Fruit fly (Drosophila melanogaster): ENCODE measurements around the gene CG11601.

Gene CG11601

DNA sequence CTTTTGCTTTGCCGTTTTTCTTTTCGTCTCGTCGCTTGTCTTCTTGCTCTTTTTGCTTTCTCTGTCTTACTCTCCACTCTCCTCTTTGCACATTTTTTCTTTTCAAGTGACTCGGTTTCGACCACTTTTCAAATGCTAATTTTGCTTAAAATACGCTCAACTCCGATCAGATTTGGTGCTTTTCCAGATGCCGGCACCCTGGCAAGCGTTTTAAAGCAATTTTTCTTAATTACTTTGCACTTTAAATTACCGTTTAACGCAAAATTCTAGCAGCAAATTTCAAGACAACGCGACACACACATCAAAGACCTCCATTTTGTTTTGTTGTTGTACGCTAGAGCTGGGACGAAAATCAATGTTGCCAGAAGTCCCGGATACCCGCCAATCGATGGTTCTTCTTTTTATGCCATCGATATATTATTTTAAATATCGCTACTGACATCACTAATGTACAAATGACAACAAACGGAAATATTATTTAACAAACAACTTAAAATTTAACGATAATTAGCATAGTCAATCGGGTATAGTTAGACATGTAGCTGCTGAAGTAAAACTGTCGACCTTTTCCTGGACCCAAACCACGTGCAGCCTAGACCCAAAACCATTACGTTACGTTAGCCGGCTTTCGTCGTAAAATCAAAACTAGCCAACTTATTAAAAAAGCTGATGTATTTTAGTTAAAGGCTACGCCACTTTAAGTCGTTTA is 32.4 kb downstream of the CG11601 start, which contains the start of gene kis (continued):
- peak; percentile 5 to 21 for TF ChIP-seq bsh (GFP tag; optimal IDR thresholded peaks at IDR 0.05)
- TF ChIP-seq mam (GFP tag; optimal IDR thresholded peaks at IDR 0.05): peak; percentile 56
- TF ChIP-seq Abd-B (GFP tag; optimal IDR thresholded peaks at IDR 0.05): peak; percentile 57
- TF ChIP-seq CG6683 (GFP tag; optimal IDR thresholded peaks at IDR 0.05): no peak
- TF ChIP-seq HHEX (GFP tag; optimal IDR thresholded peaks at IDR 0.05): no peak
- TF ChIP-seq Hmr (GFP tag; optimal IDR thresholded peaks at IDR 0.05): peak; percentile 66
- no peak for TF ChIP-seq CG11085 (GFP tag; IDR thresholded peaks at IDR 0.05)
- no peak for TF ChIP-seq CG10321 (GFP tag; IDR thresholded peaks at IDR 0.05)
- no peak for TF ChIP-seq CG14667 (GFP tag; IDR thresholded peaks at IDR 0.05)
- peak; percentile 25 for TF ChIP-seq Bteb2 (GFP tag; optimal IDR thresholded peaks at IDR 0.05)
- no peak for TF ChIP-seq slou (GFP tag; optimal IDR thresholded peaks at IDR 0.05)
- TF ChIP-seq gcm2 (GFP tag; optimal IDR thresholded peaks at IDR 0.05): no peak
- no peak for TF ChIP-seq CG4820 (GFP tag; optimal IDR thresholded peaks at IDR 0.05)
- TF ChIP-seq CG1792 (GFP tag; optimal IDR thresholded peaks at IDR 0.05): peak; percentile 16
- TF ChIP-seq CG12236 (GFP tag; optimal IDR thresholded peaks at IDR 0.05): no peak
- TF ChIP-seq lbe (GFP tag; optimal IDR thresholded peaks at IDR 0.05): peak; percentile 26
- peak; percentile 95 for TF ChIP-seq CG16813 (GFP tag; IDR thresholded peaks at IDR 0.05; ENCODE audit: partially characterized antibody)
- peak in 1 of 2 experiments; percentile 13 for TF ChIP-seq Eip74EF (GFP tag; optimal IDR thresholded peaks at IDR 0.05)
- no peak for TF ChIP-seq ems (GFP tag; optimal IDR thresholded peaks at IDR 0.05)
- peak; percentile 60 for TF ChIP-seq Nf-YC (tag; optimal IDR thresholded peaks at IDR 0.05)
- TF ChIP-seq CG14860 (GFP tag; IDR thresholded peaks at IDR 0.05; ENCODE audit: partially characterized antibody): peak; percentile 94
- peak; percentile 70 for TF ChIP-seq HmgD (GFP tag; optimal IDR thresholded peaks at IDR 0.05)
- no peak for TF ChIP-seq wdn (GFP tag; IDR thresholded peaks at IDR 0.05)
- TF ChIP-seq Fer1 (GFP tag; optimal IDR thresholded peaks at IDR 0.05): peak; percentile 63
- TF ChIP-seq CG34376 (GFP tag; optimal IDR thresholded peaks at IDR 0.05): peak; percentile 47
- no peak for TF ChIP-seq seq (GFP tag; IDR thresholded peaks at IDR 0.05)
- peak; percentile 34 for TF ChIP-seq CG17186 (GFP tag; optimal IDR thresholded peaks at IDR 0.05)
- TF ChIP-seq E2f2 (GFP tag; IDR thresholded peaks at IDR 0.05): peak; percentile 51
- TF ChIP-seq hbn (GFP tag; IDR thresholded peaks at IDR 0.05; ENCODE audit: partially characterized antibody): peak; percentile 93
- TF ChIP-seq Dp (GFP tag; optimal IDR thresholded peaks at IDR 0.05): peak; percentile 56
- TF ChIP-seq vvl (GFP tag; IDR thresholded peaks at IDR 0.05): peak; percentile 57; the same call in 1 of the 2 replicates
- peak; percentile 99 for TF ChIP-seq phol (tag; optimal IDR thresholded peaks at IDR 0.05)
- no peak for TF ChIP-seq Atf3 (GFP tag; optimal IDR thresholded peaks at IDR 0.05)
- TF ChIP-seq CG17361 (GFP tag; IDR thresholded peaks at IDR 0.05): 0 out of 3 replicates have a peak, but pooled peaks have one; percentile 41
- TF ChIP-seq CG18011 (GFP tag; optimal IDR thresholded peaks at IDR 0.05): peak; percentile 27
- no peak for TF ChIP-seq D19B (GFP tag; optimal IDR thresholded peaks at IDR 0.05)
- TF ChIP-seq rib (GFP tag; IDR thresholded peaks at IDR 0.05): no peak
- peak; percentile 43 for TF ChIP-seq Sry-β (GFP tag; optimal IDR thresholded peaks at IDR 0.05)
- peak; percentile 4 for TF ChIP-seq CG4282 (GFP tag; optimal IDR thresholded peaks at IDR 0.05)
- peak; percentile 23 for TF ChIP-seq ash1 (GFP tag; optimal IDR thresholded peaks at IDR 0.05)
- TF ChIP-seq NC2β (GFP tag; optimal IDR thresholded peaks at IDR 0.05): peak; percentile 34
- peak; percentile 30 for TF ChIP-seq CG13296 (GFP tag; optimal IDR thresholded peaks at IDR 0.05)
- TF ChIP-seq nmo (GFP tag; optimal IDR thresholded peaks at IDR 0.05): peak; percentile 74
- TF ChIP-seq YL-1 (GFP tag; optimal IDR thresholded peaks at IDR 0.05): peak; percentile 88
- peak; percentile 27 for TF ChIP-seq kni (GFP tag; optimal IDR thresholded peaks at IDR 0.05)
- no peak; the same call in 1 of the 2 replicates for TF ChIP-seq Xrp1 (GFP tag; IDR thresholded peaks at IDR 0.05)
- TF ChIP-seq peb (GFP tag; IDR thresholded peaks at IDR 0.05): no peak
- TF ChIP-seq CG13775 (GFP tag; optimal IDR thresholded peaks at IDR 0.05): peak; percentile 21
- 0 out of 2 replicates have a peak, but pooled peaks have one; percentile 6 for TF ChIP-seq dati (GFP tag; IDR thresholded peaks at IDR 0.05)

All from whole organism, embryonic.